Worm (Caenorhabditis elegans) whole organism, dauer: ENCODE results near the gene B0280.11.

Experiments used
- unc-62 ChIP-seq: sonication (generic microtip); optimal IDR thresholded peaks from 2 replicates; lab custom pipeline; 2017; ENCODE audit warnings: missing biosample characterization, missing genetic modification reagents, missing genetic modification characterization

The B0280.11 gene

ce11 chrIII:7138178-7138577, at the start of gene B0280.11:
Gene B0280.11, minus strand, starts transcription at chrIII:7138278.
- no peak for TF ChIP-seq unc-62

ce11 chrIII:7185473-7185872, 47.4 kb upstream of the B0280.11 start, which contains the start of gene F37C12.14:
Gene F37C12.14, minus strand, starts transcription at chrIII:7185573.
- TF ChIP-seq unc-62 = no peak

ce11 chrIII:7184022-7184421, 45.9 kb upstream of the B0280.11 start, which contains the start of gene yju-2:
Gene yju-2, plus strand, starts transcription at chrIII:7184336.
- TF ChIP-seq unc-62 = no peak

- no peak for TF ChIP-seq unc-62
Observed at ce11 chrIII:7181822-7182221, 43.7 kb upstream of the B0280.11 start, which contains the start of gene epg-4. Gene epg-4, plus strand, starts transcription at chrIII:7182167.

ce11 chrIII:7180613-7181012, 42.5 kb upstream of the B0280.11 start, which contains the start of gene ndab-2:
Gene ndab-2, plus strand, starts transcription at chrIII:7180752.
- TF ChIP-seq unc-62 = no peak

ce11 chrIII:7179538-7180301, 41.6 kb upstream of the B0280.11 start, which contains the start of the genes rps-14 and rpl-36:
Gene rps-14, minus strand, starts transcription at chrIII:7179588.
Gene rpl-36, plus strand, starts transcription at chrIII:7180251.
- no peak for TF ChIP-seq unc-62

- TF ChIP-seq unc-62 = no peak
Observed at ce11 chrIII:7178497-7178896, 40.4 kb upstream of the B0280.11 start.

ce11 chrIII:7170090-7170489, 32.0 kb upstream of the B0280.11 start:
- TF ChIP-seq unc-62 = no peak

ce11 chrIII:7167568-7167937, 29.5 kb upstream of the B0280.11 start, which contains the start of gene acs-4:
Gene acs-4, plus strand, starts transcription at chrIII:7167838.
- no peak for TF ChIP-seq unc-62

ce11 chrIII:7166664-7167567, 28.8 kb upstream of the B0280.11 start:
- TF ChIP-seq unc-62 = no peak

ce11 chrIII:7165816-7166229, 27.7 kb upstream of the B0280.11 start:
- no peak for TF ChIP-seq unc-62

ce11 chrIII:7165276-7165675, 27.2 kb upstream of the B0280.11 start:
- TF ChIP-seq unc-62 = no peak

ce11 chrIII:7162065-7162762, 24.1 kb upstream of the B0280.11 start, which contains the start of the genes syf-2 and K04G7.1:
Gene syf-2, minus strand, starts transcription at chrIII:7162115.
Gene K04G7.1, plus strand, starts transcription at chrIII:7162712.
- no peak for TF ChIP-seq unc-62

ce11 chrIII:7161055-7161454, 23.0 kb upstream of the B0280.11 start, which contains the start of gene rnp-7:
Gene rnp-7, minus strand, starts transcription at chrIII:7161155.
- TF ChIP-seq unc-62 = no peak

ce11 chrIII:7159246-7159645, 21.2 kb upstream of the B0280.11 start:
- no peak for TF ChIP-seq unc-62

- no peak for TF ChIP-seq unc-62
Observed at ce11 chrIII:7158709-7159108, 20.6 kb upstream of the B0280.11 start, which contains the start of gene nuo-4. Gene nuo-4, minus strand, starts transcription at chrIII:7158809.
